Worm (Caenorhabditis elegans) whole organism, midembryonic: ENCODE data around the gene tag-191.

ENCODE experiments used
- T22C8.4 ChIP-seq: fragments of 200-800 bp; sonication (Bioruptor generic); IDR thresholded peaks from 2 replicates; pipeline ENCODE4 v1.3.6; 2022; ENCODE audit warnings: missing genetic modification characterization, missing compliant biosample characterization
- ref-1 ChIP-seq: fragments of 200-800 bp; sonication (Bioruptor generic); conservative IDR thresholded peaks from 2 replicates; pipeline ENCODE4 v1.3.6; 2022; ENCODE audit warnings: missing genetic modification reagents, missing genetic modification characterization, missing compliant biosample characterization
- ztf-29 ChIP-seq: fragments of 200-800 bp; sonication (Bioruptor generic); IDR thresholded peaks from 2 replicates; pipeline ENCODE4 v1.3.6; 2022; ENCODE audit warnings: missing genetic modification reagents, missing genetic modification characterization, missing compliant biosample characterization

ce11 chrV:14503065-14503464, 33.1 kb downstream of the tag-191 start:
- TF ChIP-seq T22C8.4 (GFP tag; lab: Robert Waterston, UW) (no peak), ztf-29 (GFP tag; lab: Robert Waterston, UW) (no peak), ref-1 (GFP tag; lab: Robert Waterston, UW) (no peak)
